Fruit fly (Drosophila melanogaster) whole organism, embryonic: Measurements from ENCODE around the gene M6.

Source experiments
- CG10979 ChIP-seq: fragments of 200-800 bp; sonication (Bioruptor generic); optimal IDR thresholded peaks from 2 replicates; lab custom pipeline; 2018; ENCODE audit warnings: missing biosample characterization, mild to moderate bottlenecking, missing genetic modification characterization, moderate library complexity
- CG11398 ChIP-seq: fragments of 200-800 bp; sonication (Bioruptor generic); optimal IDR thresholded peaks from 2 replicates; lab custom pipeline; 2016; ENCODE audit warnings: missing biosample characterization, missing genetic modification characterization
- CG14441 ChIP-seq: fragments of 200-800 bp; sonication (Bioruptor generic); IDR thresholded peaks from 2 replicates; pipeline ENCODE4 v1.3.6; 2022; ENCODE audit warnings: missing biosample characterization, missing genetic modification characterization
- CG15696 ChIP-seq: fragments of 200-800 bp; sonication (Bioruptor generic); optimal IDR thresholded peaks from 2 replicates; lab custom pipeline; 2019; ENCODE audit warnings: missing biosample characterization, mild to moderate bottlenecking, missing genetic modification characterization, moderate library complexity
- CG16779 ChIP-seq: fragments of 200-800 bp; sonication (Bioruptor generic); IDR thresholded peaks from 2 replicates; pipeline ENCODE4 v1.3.6; 2022; ENCODE audit warnings: missing biosample characterization, missing genetic modification characterization
- CG17186 ChIP-seq: fragments of 200-800 bp; sonication (Bioruptor generic); optimal IDR thresholded peaks from 3 replicates; lab custom pipeline; 2017; ENCODE audit warnings: missing biosample characterization, missing genetic modification reagents, missing genetic modification characterization
- CG17359 ChIP-seq: fragments of 200-800 bp; sonication (Bioruptor generic); optimal IDR thresholded peaks from 3 replicates; lab custom pipeline; 2018; ENCODE audit warnings: missing biosample characterization, mild to moderate bottlenecking, missing genetic modification characterization, moderate library complexity
- CG17612 ChIP-seq: fragments of 200-800 bp; sonication (Bioruptor generic); IDR thresholded peaks from 2 replicates; pipeline ENCODE4 v1.3.6; 2022; ENCODE audit warnings: missing biosample characterization, missing genetic modification characterization
- CG18599 ChIP-seq: fragments of 200-800 bp; sonication (Bioruptor generic); optimal IDR thresholded peaks from 3 replicates; lab custom pipeline; 2017; ENCODE audit warnings: missing biosample characterization, missing genetic modification characterization, mild to moderate bottlenecking, moderate library complexity, missing genetic modification reagents
- CG18619 ChIP-seq: fragments of 200-800 bp; sonication (Bioruptor generic); optimal IDR thresholded peaks from 3 replicates; lab custom pipeline; 2017; ENCODE audit warnings: missing biosample characterization, mild to moderate bottlenecking, missing genetic modification characterization
- CG2712 ChIP-seq: fragments of 200-800 bp; optimal IDR thresholded peaks from 3 replicates; lab custom pipeline; 2019; ENCODE audit warnings: missing biosample characterization, mild to moderate bottlenecking, missing genetic modification characterization, moderate library complexity
- CG2889 ChIP-seq: fragments of 200-800 bp; sonication (Bioruptor generic); IDR thresholded peaks from 3 replicates; pipeline ENCODE4 v1.3.6; 2022; ENCODE audit warnings: missing biosample characterization, missing genetic modification characterization
- CG3838 ChIP-seq: fragments of 200-800 bp; sonication (Bioruptor generic); optimal IDR thresholded peaks from 3 replicates; lab custom pipeline; 2016; ENCODE audit warnings: missing biosample characterization, missing genetic modification characterization
- CG6854 ChIP-seq: fragments of 200-800 bp; sonication (Bioruptor generic); optimal IDR thresholded peaks from 3 replicates; lab custom pipeline; 2017; ENCODE audit warnings: missing biosample characterization, mild to moderate bottlenecking, missing genetic modification characterization
- CG7556 ChIP-seq: fragments of 200-800 bp; sonication (Bioruptor generic); optimal IDR thresholded peaks from 2 replicates; lab custom pipeline; 2017; ENCODE audit warnings: missing biosample characterization, mild to moderate bottlenecking, missing genetic modification characterization
- CTCF ChIP-seq: fragments of 200-800 bp; sonication (Bioruptor generic); optimal IDR thresholded peaks from 2 replicates; lab custom pipeline; 2017; ENCODE audit warnings: missing biosample characterization, mild to moderate bottlenecking, missing genetic modification characterization, moderate library complexity
- D ChIP-seq, 2 experiments: fragments of 200-800 bp in 1 of 2; fragments of >200 bp in 1 of 2; sonication (Bioruptor generic) in 1 of 2; optimal IDR thresholded peaks; 2 replicates in 1 of 2; 3 replicates in 1 of 2; lab custom pipeline; 2017; ENCODE audit warnings: mild to moderate bottlenecking in 1 of 2, missing biosample characterization in 1 of 2, missing genetic modification characterization in 1 of 2, missing genetic modification reagents in 1 of 2
- E2f1 ChIP-seq: fragments of 200-800 bp; sonication (Bioruptor generic); IDR thresholded peaks from 2 replicates; pipeline ENCODE4 v1.3.6; 2022; ENCODE audit warnings: missing biosample characterization, missing genetic modification characterization
- HLH3B ChIP-seq: fragments of 200-800 bp; sonication (Bioruptor generic); IDR thresholded peaks from 2 replicates; pipeline ENCODE4 v1.3.6; 2022; ENCODE audit warnings: missing biosample characterization, missing genetic modification characterization
- Hmr ChIP-seq: fragments of 200-800 bp; sonication (Bioruptor generic); optimal IDR thresholded peaks from 3 replicates; lab custom pipeline; 2017; ENCODE audit warnings: mild to moderate bottlenecking, missing biosample characterization, missing genetic modification reagents, missing genetic modification characterization
- NfI ChIP-seq: fragments of 200-800 bp; sonication (Bioruptor generic); optimal IDR thresholded peaks from 3 replicates; lab custom pipeline; 2018; ENCODE audit warnings: missing biosample characterization, mild to moderate bottlenecking, missing genetic modification characterization, moderate library complexity
- Optix ChIP-seq: fragments of 200-800 bp; sonication (Bioruptor generic); IDR thresholded peaks from 3 replicates; pipeline ENCODE4 v1.3.6; 2022; ENCODE audit warnings: missing biosample characterization, missing genetic modification characterization
- Poxn ChIP-seq: fragments of 200-800 bp; sonication (Bioruptor generic); IDR thresholded peaks from 2 replicates; pipeline ENCODE4 v1.3.6; 2022; ENCODE audit warnings: missing biosample characterization, missing genetic modification characterization
- Ptx1 ChIP-seq: fragments of 200-800 bp; sonication (Bioruptor generic); IDR thresholded peaks from 2 replicates; pipeline ENCODE4 v1.3.6; 2022; ENCODE audit warnings: missing biosample characterization, missing genetic modification characterization
- Rx ChIP-seq: fragments of 200-800 bp; sonication (Bioruptor generic); IDR thresholded peaks from 2 replicates; pipeline ENCODE4 v1.3.6; 2022; ENCODE audit warnings: missing biosample characterization, missing genetic modification characterization
- Sox100B ChIP-seq: fragments of 200-800 bp; sonication (Bioruptor generic); optimal IDR thresholded peaks from 3 replicates; lab custom pipeline; 2018; ENCODE audit warnings: missing biosample characterization, mild to moderate bottlenecking, missing genetic modification characterization
- Sox102F ChIP-seq: fragments of 200-800 bp; sonication (Bioruptor generic); optimal IDR thresholded peaks from 2 replicates; lab custom pipeline; 2018; ENCODE audit warnings: missing biosample characterization, mild to moderate bottlenecking, missing genetic modification characterization, moderate library complexity
- Taf1 ChIP-seq: fragments of 200-800 bp; sonication (Bioruptor generic); IDR thresholded peaks from 2 replicates; pipeline ENCODE4 v1.3.6; 2022; ENCODE audit warnings: missing biosample characterization, missing genetic modification characterization
- Trl ChIP-seq, 3 experiments: fragments of >200 bp in 2 of 3; fragments of 200-800 bp in 1 of 3; sonication (Bioruptor generic) in 1 of 3; optimal IDR thresholded peaks; 2 replicates in 1 of 3; 3 replicates in 2 of 3; lab custom pipeline; 2016 to 2017; ENCODE audit warnings: missing biosample characterization in 1 of 3, missing genetic modification characterization in 1 of 3
- amos ChIP-seq: fragments of 200-800 bp; sonication (Bioruptor generic); IDR thresholded peaks from 2 replicates; pipeline ENCODE4 v1.3.6; 2022; ENCODE audit warnings: missing biosample characterization, missing genetic modification characterization; ENCODE audit not compliant: partially characterized antibody
- cg ChIP-seq: fragments of 200-800 bp; sonication (Bioruptor generic); optimal IDR thresholded peaks from 3 replicates; lab custom pipeline; 2019; ENCODE audit warnings: missing biosample characterization, mild to moderate bottlenecking, missing genetic modification characterization, moderate library complexity
- dpn ChIP-seq, 2 experiments: fragments of 200-800 bp; sonication (Bioruptor generic); optimal IDR thresholded peaks; 3 replicates each; lab custom pipeline; 2016; ENCODE audit warnings: missing biosample characterization in 2 of 2, missing genetic modification characterization in 2 of 2
- ewg ChIP-seq: fragments of 200-800 bp; sonication (Bioruptor generic); optimal IDR thresholded peaks from 3 replicates; lab custom pipeline; 2017; ENCODE audit warnings: mild to moderate bottlenecking, missing biosample characterization, missing genetic modification reagents, missing genetic modification characterization
- gsb ChIP-seq: fragments of 200-800 bp; sonication (Bioruptor generic); IDR thresholded peaks from 2 replicates; pipeline ENCODE4 v1.3.6; 2022; ENCODE audit warnings: missing biosample characterization, missing genetic modification characterization
- her ChIP-seq: fragments of 200-800 bp; sonication (Bioruptor generic); optimal IDR thresholded peaks from 2 replicates; lab custom pipeline; 2016; ENCODE audit warnings: missing biosample characterization, missing genetic modification characterization
- jigr1 ChIP-seq: fragments of 200-800 bp; sonication (Bioruptor generic); IDR thresholded peaks from 3 replicates; pipeline ENCODE4 v1.3.6; 2022; ENCODE audit warnings: missing biosample characterization, missing genetic modification characterization
- lbe ChIP-seq: fragments of 200-800 bp; sonication (Bioruptor generic); optimal IDR thresholded peaks from 2 replicates; lab custom pipeline; 2016; ENCODE audit warnings: missing biosample characterization, mild to moderate bottlenecking, missing genetic modification characterization
- mirr ChIP-seq: fragments of 200-800 bp; sonication (Bioruptor generic); optimal IDR thresholded peaks from 3 replicates; lab custom pipeline; 2018; ENCODE audit warnings: missing biosample characterization, mild to moderate bottlenecking, missing genetic modification characterization
- nom ChIP-seq: fragments of 200-800 bp; sonication (Bioruptor generic); optimal IDR thresholded peaks from 2 replicates; lab custom pipeline; 2017; ENCODE audit warnings: missing biosample characterization, missing genetic modification characterization, mild to moderate bottlenecking, moderate library complexity, missing genetic modification reagents
- onecut ChIP-seq: fragments of 200-800 bp; sonication (Bioruptor generic); IDR thresholded peaks from 2 replicates; pipeline ENCODE4 v1.3.6; 2022; ENCODE audit warnings: missing biosample characterization, missing genetic modification characterization
- prd ChIP-seq, 3 experiments: fragments of >200 bp in 2 of 3; fragments of 200-800 bp in 1 of 3; sonication (Bioruptor generic) in 1 of 3; optimal IDR thresholded peaks in 2 of 3; IDR thresholded peaks in 1 of 3; 2 replicates in 2 of 3; 3 replicates in 1 of 3; pipeline versions ENCODE4 v1.3.6 to Lab custom; 2017 to 2022; ENCODE audit warnings: missing biosample characterization in 1 of 3, missing genetic modification characterization in 1 of 3
- pum ChIP-seq: fragments of 200-800 bp; sonication (Bioruptor generic); optimal IDR thresholded peaks from 2 replicates; lab custom pipeline; 2016; ENCODE audit warnings: missing biosample characterization, missing genetic modification characterization
- so ChIP-seq: fragments of 200-800 bp; sonication (Bioruptor generic); IDR thresholded peaks from 3 replicates; pipeline ENCODE4 v1.3.6; 2022; ENCODE audit warnings: missing biosample characterization, missing genetic modification characterization
- stc ChIP-seq: fragments of 200-800 bp; sonication (Bioruptor generic); IDR thresholded peaks from 2 replicates; pipeline ENCODE4 v1.3.6; 2022; ENCODE audit warnings: missing biosample characterization, missing genetic modification characterization
- tx ChIP-seq: fragments of 200-800 bp; sonication (Bioruptor generic); optimal IDR thresholded peaks from 2 replicates; lab custom pipeline; 2016; ENCODE audit warnings: missing biosample characterization, missing genetic modification characterization
- wek ChIP-seq: fragments of 200-800 bp; sonication (Bioruptor generic); optimal IDR thresholded peaks from 3 replicates; lab custom pipeline; 2018; ENCODE audit warnings: missing biosample characterization, mild to moderate bottlenecking, missing genetic modification characterization, moderate library complexity
- wor ChIP-seq: fragments of 200-800 bp; sonication (Bioruptor generic); IDR thresholded peaks from 2 replicates; pipeline ENCODE4 v1.3.6; 2022; ENCODE audit warnings: missing biosample characterization, missing genetic modification characterization

The M6 gene

dm6 chr3L:21515823-21516715 lies 8.4 kb downstream of the M6 start, which contains the start of the genes SAK and Cdk12 (continued):
- TF ChIP-seq stc (GFP tag; lab: Robert Waterston, UW) (peak; percentile 73), CG18619 (GFP tag; lab: Kevin White, UChicago) (peak; percentile 87), CG18599 (GFP tag; lab: Kevin White, UChicago) (peak; percentile 89), Sox100B (peak; percentile 89), CG17359 (tag; lab: Kevin White, UChicago) (peak; percentile 81), Optix (GFP tag; lab: Robert Waterston, UW) (peak; percentile 65; the same call in 2 of the 3 replicates), nom (peak; percentile 57), E2f1 (peak; percentile 82), Poxn (GFP tag; lab: Robert Waterston, UW) (no peak; the same call in 1 of the 2 replicates), CG3838 (GFP tag; lab: Kevin White, UChicago) (peak; percentile 47), CG6854 (GFP tag; lab: Kevin White, UChicago) (peak; percentile 55), NfI (GFP tag; lab: Kevin White, UChicago) (peak; percentile 80), CG11398 (GFP tag; lab: Kevin White, UChicago) (no peak), amos (GFP tag; lab: Robert Waterston, UW) (peak; percentile 52), gsb (GFP tag; lab: Robert Waterston, UW) (peak; percentile 79), CG14441 (GFP tag; lab: Robert Waterston, UW) (peak; percentile 77), CG15696 (tag; lab: Kevin White, UChicago) (peak; percentile 85), Hmr (GFP tag; lab: Kevin White, UChicago) (peak; percentile 88), jigr1 (GFP tag; lab: Robert Waterston, UW) (peak; percentile 67; the same call in 2 of the 3 replicates), CG2889 (peak; percentile 81; the same call in 2 of the 3 replicates), HLH3B (GFP tag; lab: Robert Waterston, UW) (peak; percentile 66), Sox102F (peak; percentile 79), prd (optimal IDR thresholded peaks at IDR 0.05; lab: Kevin White, UChicago) (no peak), prd (GFP tag; IDR thresholded peaks at IDR 0.05; lab: Robert Waterston, UW) (peak; percentile 90), pum (GFP tag; lab: Kevin White, UChicago) (peak; percentile 60), CG16779 (0 out of 2 replicates have a peak, but pooled peaks have one; percentile 30), Rx (GFP tag; lab: Robert Waterston, UW) (peak; percentile 80), cg (GFP tag; lab: Kevin White, UChicago) (no peak), Taf1 (GFP tag; lab: Robert Waterston, UW) (peak; percentile 77; the same call in 1 of the 2 replicates), tx (GFP tag; lab: Kevin White, UChicago) (peak; percentile 49), CTCF (GFP tag; lab: Kevin White, UChicago) (peak; percentile 39), CG2712 (tag; lab: Kevin White, UChicago) (peak; percentile 89), CG7556 (GFP tag; lab: Kevin White, UChicago) (peak; percentile 87), wek (GFP tag; lab: Kevin White, UChicago) (no peak), ewg (GFP tag; lab: Kevin White, UChicago) (peak; percentile 61), lbe (GFP tag; lab: Kevin White, UChicago) (peak; percentile 65), her (GFP tag; lab: Kevin White, UChicago) (no peak), so (GFP tag; lab: Robert Waterston, UW) (peak; percentile 87), onecut (GFP tag; lab: Robert Waterston, UW) (0 out of 2 replicates have a peak, but pooled peaks have one; percentile 34), dpn (GFP tag; optimal IDR thresholded peaks at IDR 0.05; lab: Kevin White, UChicago) (peak; percentile 59 to 85), wor (GFP tag; lab: Robert Waterston, UW) (peak; percentile 67), CG17612 (peak; percentile 81), D (optimal IDR thresholded peaks at IDR 0.05; lab: Kevin White, UChicago) (no peak), D (GFP tag; optimal IDR thresholded peaks at IDR 0.05; lab: Kevin White, UChicago) (peak; percentile 81), Trl (optimal IDR thresholded peaks at IDR 0.05; lab: Kevin White, UChicago) (no peak), Trl (GFP tag; optimal IDR thresholded peaks at IDR 0.05; lab: Kevin White, UChicago) (peak; percentile 49), Ptx1 (peak; percentile 88), CG10979 (tag; lab: Kevin White, UChicago) (peak; percentile 80), CG17186 (GFP tag; lab: Kevin White, UChicago) (no peak), mirr (GFP tag; lab: Kevin White, UChicago) (peak; percentile 50)
